Fruit fly (Drosophila melanogaster) whole organism, embryonic: Measurements from ENCODE around the gene Mad.

Experiments
- CG11695 ChIP-seq: fragments of 200-800 bp; sonication (Bioruptor generic); IDR thresholded peaks from 3 replicates; pipeline ENCODE4 v1.3.6; 2022; ENCODE audit warnings: missing biosample characterization, missing genetic modification characterization
- CG8089 ChIP-seq: fragments of 200-800 bp; sonication (Bioruptor generic); optimal IDR thresholded peaks from 3 replicates; lab custom pipeline; 2016; ENCODE audit warnings: missing biosample characterization, missing genetic modification characterization
- Hr78 ChIP-seq, 2 experiments: fragments of 200-800 bp in 1 of 2; fragments of >200 bp in 1 of 2; sonication (Bioruptor generic) in 1 of 2; optimal IDR thresholded peaks; 2 replicates each; lab custom pipeline; 2017 to 2019; ENCODE audit warnings: missing biosample characterization in 2 of 2, missing genetic modification characterization in 2 of 2, mild to moderate bottlenecking in 1 of 2, moderate library complexity in 1 of 2
- PHDP ChIP-seq: fragments of 200-800 bp; sonication (Bioruptor generic); optimal IDR thresholded peaks from 3 replicates; lab custom pipeline; 2018; ENCODE audit warnings: missing biosample characterization, mild to moderate bottlenecking, missing genetic modification characterization, moderate library complexity
- Ravus ChIP-seq: fragments of 200-800 bp; sonication (Bioruptor generic); IDR thresholded peaks from 2 replicates; pipeline ENCODE4 v1.3.6; 2022; ENCODE audit warnings: missing biosample characterization, missing genetic modification characterization
- ato ChIP-seq: fragments of 200-800 bp; sonication (Bioruptor generic); IDR thresholded peaks from 2 replicates; pipeline ENCODE4 v1.3.6; 2022; ENCODE audit warnings: missing biosample characterization, missing genetic modification characterization; ENCODE audit not compliant: partially characterized antibody
- corto ChIP-seq: fragments of 200-800 bp; sonication (Bioruptor generic); optimal IDR thresholded peaks from 2 replicates; lab custom pipeline; 2016; ENCODE audit warnings: missing biosample characterization, mild to moderate bottlenecking, missing genetic modification characterization, moderate library complexity
- lola ChIP-seq, 3 experiments: fragments of >200 bp in 2 of 3; fragments of 200-800 bp in 1 of 3; sonication (Bioruptor generic) in 1 of 3; optimal IDR thresholded peaks; 2 replicates each; lab custom pipeline; 2017 to 2019; ENCODE audit warnings: missing biosample characterization in 3 of 3, missing genetic modification characterization in 3 of 3, mild to moderate bottlenecking in 1 of 3, moderate library complexity in 1 of 3
- pita ChIP-seq: fragments of 200-800 bp; sonication (Bioruptor generic); optimal IDR thresholded peaks from 2 replicates; lab custom pipeline; 2017; ENCODE audit warnings: missing biosample characterization, mild to moderate bottlenecking, missing genetic modification characterization
- sens ChIP-seq: fragments of 200-800 bp; sonication (Bioruptor generic); peaks from one replicate; lab custom pipeline; 2016; ENCODE audit warnings: missing biosample characterization, missing genetic modification characterization

dm6 chr2L:3158260-3159072 lies 977 bp downstream of the Mad start:
- TF ChIP-seq CG8089 (GFP tag; lab: Kevin White, UChicago) = no peak
- peak; percentile 0 for TF ChIP-seq corto (GFP tag; lab: Kevin White, UChicago)
- no peak for TF ChIP-seq Hr78 (GFP tag; optimal IDR thresholded peaks at IDR 0.05; lab: Kevin White, UChicago)
- no peak for TF ChIP-seq Ravus
- TF ChIP-seq CG11695 (GFP tag; lab: Robert Waterston, UW) = no peak
- TF ChIP-seq PHDP = peak; percentile 37
- peak; percentile 84 for TF ChIP-seq sens (GFP tag; lab: Kevin White, UChicago)
- peak in 1 of 3 experiments; percentile 47 for TF ChIP-seq lola (GFP tag; optimal IDR thresholded peaks at IDR 0.05; lab: Kevin White, UChicago)
- no peak for TF ChIP-seq pita
- no peak for TF ChIP-seq ato (GFP tag; lab: Robert Waterston, UW)
